Worm (Caenorhabditis elegans) whole organism, late embryonic: Measurements from ENCODE around the gene K07G6.1.

Experiments used
- ceh-2 ChIP-seq: sonication (generic microtip); optimal IDR thresholded peaks from 2 replicates; lab custom pipeline; 2016; ENCODE audit warnings: missing genotype, missing genetic modification characterization, missing compliant biosample characterization
- elt-2 ChIP-seq: sonication (generic microtip); optimal IDR thresholded peaks from 2 replicates; lab custom pipeline; 2016; ENCODE audit warnings: missing genetic modification reagents, missing genetic modification characterization, missing compliant biosample characterization
- fkh-10 ChIP-seq: fragments of 150-350 bp; optimal IDR thresholded peaks from 2 replicates; lab custom pipeline; 2014; ENCODE audit warnings: missing biosample characterization, missing genetic modification reagents, missing genetic modification characterization
- pqm-1 ChIP-seq: sonication (generic microtip); optimal IDR thresholded peaks from 2 replicates; lab custom pipeline; 2016; ENCODE audit warnings: missing genetic modification characterization, missing compliant biosample characterization
- rnt-1 ChIP-seq: sonication (generic microtip); optimal IDR thresholded peaks from 2 replicates; lab custom pipeline; 2016; ENCODE audit warnings: missing genetic modification characterization, missing compliant biosample characterization
- sox-2 ChIP-seq: fragments of 200-800 bp; sonication (Bioruptor generic); IDR thresholded peaks from 2 replicates; pipeline ENCODE4 v1.3.6; 2022; ENCODE audit warnings: missing genetic modification reagents, missing genetic modification characterization, missing compliant biosample characterization
- ztf-16 ChIP-seq: sonication (generic microtip); optimal IDR thresholded peaks from 2 replicates; lab custom pipeline; 2017; ENCODE audit warnings: missing genetic modification characterization, missing compliant biosample characterization

DNA sequence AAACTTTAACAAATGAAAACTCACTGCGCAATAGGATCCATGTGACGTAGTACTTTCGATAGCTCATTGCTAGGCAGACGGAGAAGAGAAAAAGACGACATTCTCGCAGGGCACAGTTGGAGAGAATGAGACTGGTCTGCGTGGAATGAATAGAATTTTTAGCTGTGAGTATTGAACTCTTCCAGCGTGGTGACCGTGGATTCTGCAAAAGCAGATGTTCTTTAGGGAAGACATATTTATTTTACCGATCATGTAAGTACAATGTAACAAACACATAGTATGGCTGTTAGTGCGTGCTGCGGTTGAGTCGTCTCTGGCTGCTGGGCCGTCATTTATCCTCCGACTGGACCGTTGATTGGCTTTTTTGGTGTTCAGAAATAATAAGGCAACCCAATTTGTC lies 11.6 kb downstream of the K07G6.1 start, which contains the start of gene F36H5.9:
- TF ChIP-seq sox-2 (GFP tag; lab: Robert Waterston, UW) (no peak), rnt-1 (tag; lab: Kevin White, UChicago) (no peak), elt-2 (tag; lab: Kevin White, UChicago) (no peak), pqm-1 (tag; lab: Kevin White, UChicago) (no peak), fkh-10 (GFP tag; lab: Kevin White, UChicago) (no peak), ceh-2 (tag; lab: Kevin White, UChicago) (no peak), ztf-16 (no peak)
